Fruit fly (Drosophila melanogaster) whole organism, embryonic: ENCODE data around the gene Takl2.

Source experiments
- Atf3 ChIP-seq: fragments of 200-800 bp; sonication (Bioruptor generic); optimal IDR thresholded peaks from 3 replicates; lab custom pipeline; 2016; ENCODE audit warnings: missing biosample characterization, missing genetic modification characterization
- Bgb ChIP-seq: fragments of 200-800 bp; sonication (Bioruptor generic); IDR thresholded peaks from 2 replicates; pipeline ENCODE4 v1.3.6; 2022; ENCODE audit warnings: missing biosample characterization, missing genetic modification characterization; ENCODE audit not compliant: partially characterized antibody
- C15 ChIP-seq: fragments of 200-800 bp; sonication (Bioruptor generic); IDR thresholded peaks from 3 replicates; pipeline ENCODE4 v1.3.6; 2022; ENCODE audit warnings: missing biosample characterization, missing genetic modification characterization
- CG10654 ChIP-seq: fragments of 200-800 bp; sonication (Bioruptor generic); optimal IDR thresholded peaks from 2 replicates; lab custom pipeline; 2016; ENCODE audit warnings: missing biosample characterization, missing genetic modification characterization
- CG12155 ChIP-seq: fragments of 200-800 bp; sonication (Bioruptor generic); optimal IDR thresholded peaks from 3 replicates; lab custom pipeline; 2016; ENCODE audit warnings: missing biosample characterization, missing genetic modification characterization
- CG13624 ChIP-seq: fragments of 200-800 bp; sonication (Bioruptor generic); optimal IDR thresholded peaks from 2 replicates; lab custom pipeline; 2016; ENCODE audit warnings: missing biosample characterization, missing genetic modification characterization
- CG14710 ChIP-seq: fragments of 200-800 bp; sonication (Bioruptor generic); optimal IDR thresholded peaks from 3 replicates; lab custom pipeline; 2019; ENCODE audit warnings: missing biosample characterization, mild to moderate bottlenecking, missing genetic modification characterization, moderate library complexity
- CG15601 ChIP-seq: fragments of 200-800 bp; sonication (Bioruptor generic); optimal IDR thresholded peaks from 3 replicates; lab custom pipeline; 2019; ENCODE audit warnings: missing biosample characterization, mild to moderate bottlenecking, missing genetic modification characterization, moderate library complexity
- CG17612 ChIP-seq: fragments of 200-800 bp; sonication (Bioruptor generic); IDR thresholded peaks from 2 replicates; pipeline ENCODE4 v1.3.6; 2022; ENCODE audit warnings: missing biosample characterization, missing genetic modification characterization
- CG2120 ChIP-seq: fragments of 200-800 bp; sonication (Bioruptor generic); optimal IDR thresholded peaks from 3 replicates; lab custom pipeline; 2016; ENCODE audit warnings: missing biosample characterization, missing genetic modification characterization
- CG2712 ChIP-seq: fragments of 200-800 bp; optimal IDR thresholded peaks from 3 replicates; lab custom pipeline; 2019; ENCODE audit warnings: missing biosample characterization, mild to moderate bottlenecking, missing genetic modification characterization, moderate library complexity
- CG2889 ChIP-seq: fragments of 200-800 bp; sonication (Bioruptor generic); IDR thresholded peaks from 3 replicates; pipeline ENCODE4 v1.3.6; 2022; ENCODE audit warnings: missing biosample characterization, missing genetic modification characterization
- CG31441 ChIP-seq: fragments of 200-800 bp; sonication (Bioruptor generic); IDR thresholded peaks from 2 replicates; pipeline ENCODE4 v1.3.6; 2022; ENCODE audit warnings: missing biosample characterization, missing genetic modification characterization
- CG42726 ChIP-seq: fragments of 200-800 bp; sonication (Bioruptor generic); IDR thresholded peaks from 2 replicates; pipeline ENCODE4 v1.3.6; 2022; ENCODE audit warnings: missing biosample characterization, missing genetic modification characterization; ENCODE audit not compliant: partially characterized antibody
- CG4360 ChIP-seq: fragments of 200-800 bp; sonication (Bioruptor generic); IDR thresholded peaks from 2 replicates; pipeline ENCODE4 v1.3.6; 2022; ENCODE audit warnings: missing biosample characterization, missing genetic modification characterization
- CG43689 ChIP-seq: fragments of 200-800 bp; sonication (Bioruptor generic); IDR thresholded peaks from 2 replicates; pipeline ENCODE4 v1.3.6; 2022; ENCODE audit warnings: missing biosample characterization, missing genetic modification characterization
- CG4404 ChIP-seq: fragments of 200-800 bp; sonication (Bioruptor generic); IDR thresholded peaks from 2 replicates; pipeline ENCODE4 v1.3.6; 2022; ENCODE audit warnings: missing biosample characterization, missing genetic modification characterization
- CG4707 ChIP-seq: fragments of 200-800 bp; sonication (Bioruptor generic); optimal IDR thresholded peaks from 2 replicates; lab custom pipeline; 2018; ENCODE audit warnings: missing biosample characterization, mild to moderate bottlenecking, missing genetic modification characterization, moderate library complexity
- CG6272 ChIP-seq: fragments of 200-800 bp; sonication (Bioruptor generic); IDR thresholded peaks from 2 replicates; pipeline ENCODE4 v1.3.6; 2022; ENCODE audit warnings: missing biosample characterization, missing genetic modification characterization
- CG7745 ChIP-seq: fragments of 200-800 bp; sonication (Bioruptor generic); optimal IDR thresholded peaks from 2 replicates; lab custom pipeline; 2018; ENCODE audit warnings: missing biosample characterization, mild to moderate bottlenecking, missing genetic modification characterization, moderate library complexity
- CG7928 ChIP-seq: fragments of 200-800 bp; sonication (Bioruptor generic); optimal IDR thresholded peaks from 2 replicates; lab custom pipeline; 2017; ENCODE audit warnings: missing biosample characterization, mild to moderate bottlenecking, missing genetic modification characterization
- CG8089 ChIP-seq: fragments of 200-800 bp; sonication (Bioruptor generic); optimal IDR thresholded peaks from 3 replicates; lab custom pipeline; 2016; ENCODE audit warnings: missing biosample characterization, missing genetic modification characterization
- CG8388 ChIP-seq: fragments of 200-800 bp; sonication (Bioruptor generic); optimal IDR thresholded peaks from 2 replicates; lab custom pipeline; 2019; ENCODE audit warnings: missing biosample characterization, mild to moderate bottlenecking, missing genetic modification characterization, moderate library complexity
- CG8924 ChIP-seq: fragments of 200-800 bp; optimal IDR thresholded peaks from 3 replicates; lab custom pipeline; 2019; ENCODE audit warnings: missing biosample characterization, mild to moderate bottlenecking, missing genetic modification characterization, moderate library complexity
- CHES-1-like ChIP-seq: fragments of 200-800 bp; sonication (Bioruptor generic); optimal IDR thresholded peaks from 2 replicates; lab custom pipeline; 2016; ENCODE audit warnings: missing biosample characterization, missing genetic modification characterization
- Camta ChIP-seq: fragments of 200-800 bp; sonication (Bioruptor generic); optimal IDR thresholded peaks from 2 replicates; lab custom pipeline; 2016; ENCODE audit warnings: missing biosample characterization, missing genetic modification characterization
- Doc3 ChIP-seq: fragments of 200-800 bp; sonication (Bioruptor generic); IDR thresholded peaks from 3 replicates; pipeline ENCODE4 v1.3.6; 2022; ENCODE audit warnings: missing biosample characterization, missing genetic modification characterization; ENCODE audit not compliant: partially characterized antibody
- HLH54F ChIP-seq: fragments of 200-800 bp; sonication (Bioruptor generic); optimal IDR thresholded peaks from 3 replicates; lab custom pipeline; 2016; ENCODE audit warnings: missing biosample characterization, missing genetic modification characterization
- Hr39 ChIP-seq: fragments of >200 bp; optimal IDR thresholded peaks from 2 replicates; lab custom pipeline; 2017
- Mes4 ChIP-seq: fragments of 200-800 bp; sonication (Bioruptor generic); optimal IDR thresholded peaks from 2 replicates; lab custom pipeline; 2016; ENCODE audit warnings: missing biosample characterization, missing genetic modification characterization
- Sin3A ChIP-seq: fragments of >200 bp; optimal IDR thresholded peaks from 2 replicates; lab custom pipeline; 2018
- TFAM ChIP-seq: fragments of 200-800 bp; sonication (Bioruptor generic); optimal IDR thresholded peaks from 2 replicates; lab custom pipeline; 2017; ENCODE audit warnings: missing biosample characterization, missing genetic modification characterization, inconsistent platforms
- Tbp ChIP-seq: fragments of >200 bp; optimal IDR thresholded peaks from 2 replicates; lab custom pipeline; 2018; ENCODE audit warnings: missing biosample characterization, missing genetic modification characterization
- br ChIP-seq: fragments of >200 bp; optimal IDR thresholded peaks from 2 replicates; lab custom pipeline; 2017
- cas ChIP-seq: fragments of 200-800 bp; sonication (Bioruptor generic); IDR thresholded peaks from 2 replicates; pipeline ENCODE4 v1.3.6; 2022; ENCODE audit warnings: missing biosample characterization, missing genetic modification characterization
- dati ChIP-seq: fragments of 200-800 bp; sonication (Bioruptor generic); IDR thresholded peaks from 2 replicates; pipeline ENCODE4 v1.3.6; 2022; ENCODE audit warnings: missing biosample characterization, missing genetic modification characterization
- fd96Cb ChIP-seq: fragments of 200-800 bp; sonication (Bioruptor generic); optimal IDR thresholded peaks from 2 replicates; lab custom pipeline; 2018; ENCODE audit warnings: missing biosample characterization, mild to moderate bottlenecking, missing genetic modification characterization, moderate library complexity
- fru ChIP-seq: fragments of >200 bp; optimal IDR thresholded peaks from 2 replicates; lab custom pipeline; 2017
- grau ChIP-seq: fragments of 200-800 bp; optimal IDR thresholded peaks from 3 replicates; lab custom pipeline; 2019; ENCODE audit warnings: missing biosample characterization, mild to moderate bottlenecking, missing genetic modification characterization, moderate library complexity
- lab ChIP-seq: fragments of 200-800 bp; sonication (Bioruptor generic); optimal IDR thresholded peaks from 3 replicates; lab custom pipeline; 2017; ENCODE audit warnings: missing biosample characterization, missing genetic modification characterization, mild to moderate bottlenecking, moderate library complexity, missing genetic modification reagents
- lov ChIP-seq, 2 experiments: fragments of 200-800 bp in 1 of 2; fragments of >200 bp in 1 of 2; sonication (Bioruptor generic) in 1 of 2; IDR thresholded peaks in 1 of 2; optimal IDR thresholded peaks in 1 of 2; 2 replicates in 1 of 2; 3 replicates in 1 of 2; pipeline versions ENCODE4 v1.3.6 to Lab custom; 2017 to 2022; ENCODE audit warnings: missing biosample characterization in 1 of 2, missing genetic modification characterization in 1 of 2
- oc ChIP-seq: fragments of 200-800 bp; sonication (Bioruptor generic); optimal IDR thresholded peaks from 2 replicates; lab custom pipeline; 2018; ENCODE audit warnings: missing biosample characterization, mild to moderate bottlenecking, missing genetic modification characterization, moderate library complexity
- otp ChIP-seq: fragments of 200-800 bp; sonication (Bioruptor generic); IDR thresholded peaks from 3 replicates; pipeline ENCODE4, ENCODE4 v1.3.6; 2022; ENCODE audit warnings: missing biosample characterization, missing genetic modification characterization
- sd ChIP-seq: fragments of 200-800 bp; sonication (Bioruptor generic); optimal IDR thresholded peaks from 3 replicates; lab custom pipeline; 2018; ENCODE audit warnings: missing biosample characterization, mild to moderate bottlenecking, missing genetic modification characterization, moderate library complexity
- shn ChIP-seq: fragments of 200-800 bp; sonication (Bioruptor generic); optimal IDR thresholded peaks from 3 replicates; lab custom pipeline; 2016; ENCODE audit warnings: missing biosample characterization, missing genetic modification characterization
- sima ChIP-seq: fragments of 200-800 bp; sonication (Bioruptor generic); optimal IDR thresholded peaks from 2 replicates; lab custom pipeline; 2016; ENCODE audit warnings: missing biosample characterization, missing genetic modification characterization
- sqz ChIP-seq: fragments of 200-800 bp; sonication (Bioruptor generic); optimal IDR thresholded peaks from 3 replicates; lab custom pipeline; 2018; ENCODE audit warnings: missing biosample characterization, mild to moderate bottlenecking, missing genetic modification characterization
- trh ChIP-seq: fragments of 200-800 bp; sonication (Bioruptor generic); optimal IDR thresholded peaks from 2 replicates; lab custom pipeline; 2016; ENCODE audit warnings: missing biosample characterization, missing genetic modification characterization
- tup ChIP-seq: fragments of 200-800 bp; sonication (Bioruptor generic); optimal IDR thresholded peaks from 2 replicates; lab custom pipeline; 2016; ENCODE audit warnings: missing biosample characterization, mild to moderate bottlenecking, missing genetic modification characterization, moderate library complexity
- zfh1 ChIP-seq: fragments of 200-800 bp; sonication (Bioruptor generic); IDR thresholded peaks from 3 replicates; pipeline ENCODE4 v1.3.6; 2022; ENCODE audit warnings: missing biosample characterization, missing genetic modification characterization

Takl2 gene

dm6 chr3R:22724149-22724973, 9.3 kb downstream of the Takl2 start, which contains the start of gene Irp-1A:
Irp-1A (minus strand) TSS chr3R:22724587.
- TF ChIP-seq shn (GFP tag; lab: Kevin White, UChicago) (no peak), CG2889 (GFP tag; lab: Robert Waterston, UW) (no peak), Bgb (peak; percentile 86), CG8388 (GFP tag; lab: Kevin White, UChicago) (peak; percentile 76), CHES-1-like (peak; percentile 58), CG43689 (GFP tag; lab: Robert Waterston, UW) (no peak), CG17612 (GFP tag; lab: Robert Waterston, UW) (0 out of 2 replicates have a peak, but pooled peaks have one; percentile 22), lov (optimal IDR thresholded peaks at IDR 0.05; lab: Kevin White, UChicago) (no peak), lov (GFP tag; IDR thresholded peaks at IDR 0.05; lab: Robert Waterston, UW) (0 out of 3 replicates have a peak, but pooled peaks have one; percentile 57), Tbp (GFP tag; lab: Kevin White, UChicago) (no peak), CG42726 (peak; percentile 22; the same call in 1 of the 2 replicates), lab (peak; percentile 85), fru (lab: Kevin White, UChicago) (no peak), trh (GFP tag; lab: Kevin White, UChicago) (no peak), CG7928 (GFP tag; lab: Kevin White, UChicago) (peak; percentile 12), CG4360 (GFP tag; lab: Robert Waterston, UW) (peak; percentile 5; the same call in 1 of the 2 replicates), sima (GFP tag; lab: Kevin White, UChicago) (no peak), Camta (GFP tag; lab: Kevin White, UChicago) (peak; percentile 22), Sin3A (lab: Kevin White, UChicago) (peak; percentile 2), dati (GFP tag; lab: Robert Waterston, UW) (no peak), HLH54F (GFP tag; lab: Kevin White, UChicago) (peak; percentile 22), TFAM (GFP tag; lab: Kevin White, UChicago) (no peak), oc (tag; lab: Kevin White, UChicago) (peak; percentile 78), CG12155 (GFP tag; lab: Kevin White, UChicago) (peak; percentile 69), CG4707 (GFP tag; lab: Kevin White, UChicago) (no peak), CG14710 (tag; lab: Kevin White, UChicago) (peak; percentile 81), CG15601 (tag; lab: Kevin White, UChicago) (peak; percentile 70), Atf3 (GFP tag; lab: Kevin White, UChicago) (no peak), CG8089 (GFP tag; lab: Kevin White, UChicago) (no peak), CG7745 (tag; lab: Kevin White, UChicago) (no peak), Doc3 (GFP tag; lab: Robert Waterston, UW) (peak; percentile 77), C15 (no peak), CG6272 (GFP tag; lab: Robert Waterston, UW) (peak; percentile 61), sd (tag; lab: Kevin White, UChicago) (peak; percentile 51), cas (GFP tag; lab: Robert Waterston, UW) (peak; percentile 28; the same call in 1 of the 2 replicates), sqz (GFP tag; lab: Kevin White, UChicago) (peak; percentile 17), CG13624 (peak; percentile 47), CG4404 (peak; percentile 25; the same call in 1 of the 2 replicates), zfh1 (GFP tag; lab: Robert Waterston, UW) (peak; percentile 51; the same call in 1 of the 3 replicates), br (lab: Kevin White, UChicago) (no peak), tup (GFP tag; lab: Kevin White, UChicago) (no peak), CG8924 (tag; lab: Kevin White, UChicago) (peak; percentile 88), CG2712 (tag; lab: Kevin White, UChicago) (peak; percentile 85), CG10654 (GFP tag; lab: Kevin White, UChicago) (peak; percentile 49), CG31441 (peak; percentile 87), fd96Cb (tag; lab: Kevin White, UChicago) (peak; percentile 69), CG2120 (GFP tag; lab: Kevin White, UChicago) (peak; percentile 78), Hr39 (lab: Kevin White, UChicago) (no peak), otp (GFP tag; lab: Robert Waterston, UW) (no peak), Mes4 (GFP tag; lab: Kevin White, UChicago) (no peak), grau (tag; lab: Kevin White, UChicago) (peak; percentile 85)
